Fruit fly (Drosophila melanogaster): ENCODE measurements around the gene GCS1.

Gene GCS1

dm6 chrX:11295412-11296006 lies 52.3 kb downstream of the GCS1 start (continued):
- no peak for TF ChIP-seq CG7786 (GFP tag; optimal IDR thresholded peaks at IDR 0.05)
- no peak for TF ChIP-seq HLH4C (GFP tag; IDR thresholded peaks at IDR 0.05; ENCODE audit: partially characterized antibody)
- no peak for TF ChIP-seq CG13775 (GFP tag; optimal IDR thresholded peaks at IDR 0.05)
- TF ChIP-seq Jarid2 (GFP tag; optimal IDR thresholded peaks at IDR 0.05): no peak
- TF ChIP-seq Usf (GFP tag; optimal IDR thresholded peaks at IDR 0.05): no peak
- no peak for TF ChIP-seq chinmo (GFP tag; IDR thresholded peaks at IDR 0.05; ENCODE audit: partially characterized antibody)
- TF ChIP-seq BEAF-32 (GFP tag; optimal IDR thresholded peaks at IDR 0.05): no peak
- no peak for TF ChIP-seq stwl (tag; optimal IDR thresholded peaks at IDR 0.05)
- TF ChIP-seq CG16813 (GFP tag; IDR thresholded peaks at IDR 0.05; ENCODE audit: partially characterized antibody): no peak
- TF ChIP-seq CG43689 (GFP tag; IDR thresholded peaks at IDR 0.05): no peak
- TF ChIP-seq Bdp1 (GFP tag; optimal IDR thresholded peaks at IDR 0.05): no peak
- TF ChIP-seq schlank (tag; optimal IDR thresholded peaks at IDR 0.05): no peak
- TF ChIP-seq wdn (GFP tag; IDR thresholded peaks at IDR 0.05): no peak
- TF ChIP-seq YL-1 (GFP tag; optimal IDR thresholded peaks at IDR 0.05): no peak
- no peak for TF ChIP-seq HmgD (GFP tag; optimal IDR thresholded peaks at IDR 0.05)
- no peak for TF ChIP-seq D19B (GFP tag; optimal IDR thresholded peaks at IDR 0.05)
- TF ChIP-seq CG14710 (tag; optimal IDR thresholded peaks at IDR 0.05): no peak
- TF ChIP-seq CG7839 (tag; optimal IDR thresholded peaks at IDR 0.05): peak; percentile 53
- no peak for TF ChIP-seq E2f1 (GFP tag; IDR thresholded peaks at IDR 0.05)
- peak; percentile 64 for TF ChIP-seq onecut (GFP tag; IDR thresholded peaks at IDR 0.05)
- TF ChIP-seq CG3065 (GFP tag; optimal IDR thresholded peaks at IDR 0.05): no peak
- no peak for TF ChIP-seq Scr (GFP tag; IDR thresholded peaks at IDR 0.05; ENCODE audit: partially characterized antibody)
- no peak for TF ChIP-seq pzg (GFP tag; optimal IDR thresholded peaks at IDR 0.05)
- no peak for TF ChIP-seq CG2889 (GFP tag; IDR thresholded peaks at IDR 0.05)
- TF ChIP-seq esg (GFP tag; conservative IDR thresholded peaks at IDR 0.05): no peak
- no peak for TF ChIP-seq nerfin-1 (tag; optimal IDR thresholded peaks at IDR 0.05)
- no peak for TF ChIP-seq CG6683 (GFP tag; optimal IDR thresholded peaks at IDR 0.05)
- no peak for TF ChIP-seq Tbp (GFP tag; optimal IDR thresholded peaks at IDR 0.05)
- TF ChIP-seq ATbp (GFP tag; optimal IDR thresholded peaks at IDR 0.05): no peak
- peak; percentile 3 for TF ChIP-seq HHEX (GFP tag; optimal IDR thresholded peaks at IDR 0.05)
- no peak for TF ChIP-seq lilli (GFP tag; optimal IDR thresholded peaks at IDR 0.05)
- no peak for TF ChIP-seq CG30431 (GFP tag; optimal IDR thresholded peaks at IDR 0.05)
- peak; percentile 50 for TF ChIP-seq dmrt99B (tag; optimal IDR thresholded peaks at IDR 0.05)
- no peak for TF ChIP-seq CG14667 (GFP tag; IDR thresholded peaks at IDR 0.05)
- no peak for TF ChIP-seq CG8388 (GFP tag; optimal IDR thresholded peaks at IDR 0.05)
- TF ChIP-seq CG18619 (GFP tag; optimal IDR thresholded peaks at IDR 0.05): no peak
- TF ChIP-seq Neu2 (GFP tag; optimal IDR thresholded peaks at IDR 0.05; ENCODE audit: borderline replicate concordance): no peak
- TF ChIP-seq CG11504 (tag; optimal IDR thresholded peaks at IDR 0.05): peak; percentile 51
- no peak for TF ChIP-seq kay (GFP tag; optimal IDR thresholded peaks at IDR 0.05)
- TF ChIP-seq vnd (GFP tag; IDR thresholded peaks at IDR 0.05; ENCODE audit: partially characterized antibody): no peak
- no peak for TF ChIP-seq grn (GFP tag; optimal IDR thresholded peaks at IDR 0.05)
- no peak for TF ChIP-seq CG4282 (GFP tag; optimal IDR thresholded peaks at IDR 0.05)
- TF ChIP-seq Eip74EF (GFP tag; optimal IDR thresholded peaks at IDR 0.05): no peak
- TF ChIP-seq CG14860 (GFP tag; IDR thresholded peaks at IDR 0.05; ENCODE audit: partially characterized antibody): no peak
- TF ChIP-seq CG4328 (GFP tag; optimal IDR thresholded peaks at IDR 0.05): no peak
- TF ChIP-seq Atf3 (GFP tag; optimal IDR thresholded peaks at IDR 0.05): no peak
- TF ChIP-seq GATAe (GFP tag; conservative IDR thresholded peaks at IDR 0.05): no peak
- no peak for TF ChIP-seq CG7745 (tag; optimal IDR thresholded peaks at IDR 0.05)
- TF ChIP-seq Deaf1 (tag; optimal IDR thresholded peaks at IDR 0.05): peak; percentile 17
- no peak for TF ChIP-seq Sin3A (optimal IDR thresholded peaks at IDR 0.05)
